Fruit fly (Drosophila melanogaster): ENCODE results near the gene Psn.

dm6 chr3L:20402665-20403492, 29.4 kb upstream of the Psn start:
- TF ChIP-seq usp (GFP tag; optimal IDR thresholded peaks at IDR 0.05) (no peak), woc (GFP tag; optimal IDR thresholded peaks at IDR 0.05) (peak; percentile 44), psq (GFP tag; optimal IDR thresholded peaks at IDR 0.05) (peak; percentile 93), Dfd (GFP tag; optimal IDR thresholded peaks at IDR 0.05) (no peak), h (GFP tag; optimal IDR thresholded peaks at IDR 0.05) (peak; percentile 75), dl (GFP tag; optimal IDR thresholded peaks at IDR 0.05; ENCODE audit: insufficient read depth in 1 of 2, partially characterized antibody in 2 of 2) (no peak)

Measured in whole organism, wandering third instar larva.